Fruit fly (Drosophila melanogaster) S2 (cell line): ENCODE data around the gene Ugt316A1.

Experiments used
- CG8478 ChIP-seq: fragments of >200 bp; optimal IDR thresholded peaks from 2 replicates; lab custom pipeline; 2018
- CTCF ChIP-seq, 2 experiments: fragments of >200 bp; optimal IDR thresholded peaks; 2 replicates each; lab custom pipeline; 2018

The Ugt316A1 gene

dm6 chr3L:19040155-19040644, 22.4 kb downstream of the Ugt316A1 start:
- TF ChIP-seq CG8478 (lab: Kevin White, UChicago) (no peak), CTCF (optimal IDR thresholded peaks at IDR 0.05; lab: Kevin White, UChicago) (no peak)

dm6 chr3L:19037051-19037450, 25.6 kb downstream of the Ugt316A1 start:
- TF ChIP-seq CTCF (optimal IDR thresholded peaks at IDR 0.05; lab: Kevin White, UChicago) (no peak), CG8478 (lab: Kevin White, UChicago) (no peak)

- TF ChIP-seq CG8478 (lab: Kevin White, UChicago) (no peak), CTCF (optimal IDR thresholded peaks at IDR 0.05; lab: Kevin White, UChicago) (no peak)
Observed at dm6 chr3L:19036119-19036518, 26.5 kb downstream of the Ugt316A1 start.

dm6 chr3L:19035163-19035900, 27.3 kb downstream of the Ugt316A1 start:
- TF ChIP-seq CTCF (optimal IDR thresholded peaks at IDR 0.05; lab: Kevin White, UChicago), result no peak
- no peak for TF ChIP-seq CG8478 (lab: Kevin White, UChicago)

- no peak for TF ChIP-seq CG8478 (lab: Kevin White, UChicago)
Observed at dm6 chr3L:19033154-19033811, 29.3 kb downstream of the Ugt316A1 start.

- TF ChIP-seq CG8478 (lab: Kevin White, UChicago), result no peak
- TF ChIP-seq CTCF (optimal IDR thresholded peaks at IDR 0.05; lab: Kevin White, UChicago), result no peak
Observed at dm6 chr3L:19032676-19033075, 29.9 kb downstream of the Ugt316A1 start.

dm6 chr3L:19031858-19032257, 30.8 kb downstream of the Ugt316A1 start:
- no peak for TF ChIP-seq CTCF (optimal IDR thresholded peaks at IDR 0.05; lab: Kevin White, UChicago)
- TF ChIP-seq CG8478 (lab: Kevin White, UChicago), result no peak

dm6 chr3L:19027172-19027571, 35.4 kb downstream of the Ugt316A1 start:
- TF ChIP-seq CTCF (optimal IDR thresholded peaks at IDR 0.05; lab: Kevin White, UChicago) (no peak), CG8478 (lab: Kevin White, UChicago) (no peak)

dm6 chr3L:19024800-19025199, 37.8 kb downstream of the Ugt316A1 start:
- TF ChIP-seq CTCF (optimal IDR thresholded peaks at IDR 0.05; lab: Kevin White, UChicago), result no peak
- TF ChIP-seq CG8478 (lab: Kevin White, UChicago), result no peak

- TF ChIP-seq CTCF (optimal IDR thresholded peaks at IDR 0.05; lab: Kevin White, UChicago) (no peak), CG8478 (lab: Kevin White, UChicago) (no peak)
Observed at dm6 chr3L:19021701-19022100, 40.9 kb downstream of the Ugt316A1 start.

dm6 chr3L:19020467-19020866, 42.1 kb downstream of the Ugt316A1 start:
- TF ChIP-seq CG8478 (lab: Kevin White, UChicago), result no peak

dm6 chr3L:19019308-19019749, 43.3 kb downstream of the Ugt316A1 start:
- TF ChIP-seq CG8478 (lab: Kevin White, UChicago) (no peak), CTCF (optimal IDR thresholded peaks at IDR 0.05; lab: Kevin White, UChicago) (no peak)

- TF ChIP-seq CTCF (optimal IDR thresholded peaks at IDR 0.05; lab: Kevin White, UChicago) (no peak), CG8478 (lab: Kevin White, UChicago) (no peak)
Observed at dm6 chr3L:19018440-19018839, 44.2 kb downstream of the Ugt316A1 start.

dm6 chr3L:19016805-19017161, 45.8 kb downstream of the Ugt316A1 start:
- TF ChIP-seq CTCF (optimal IDR thresholded peaks at IDR 0.05; lab: Kevin White, UChicago), result no peak
- no peak for TF ChIP-seq CG8478 (lab: Kevin White, UChicago)

- TF ChIP-seq CTCF (optimal IDR thresholded peaks at IDR 0.05; lab: Kevin White, UChicago) (no peak), CG8478 (lab: Kevin White, UChicago) (no peak)
Observed at dm6 chr3L:19016133-19016804, 46.3 kb downstream of the Ugt316A1 start.
